Worm (Caenorhabditis elegans): ENCODE results near the gene C29F7.1.
A peak's percentile ranks its signal among the peaks of the same experiment; 100 is the strongest.

The C29F7.1 gene

DNA sequence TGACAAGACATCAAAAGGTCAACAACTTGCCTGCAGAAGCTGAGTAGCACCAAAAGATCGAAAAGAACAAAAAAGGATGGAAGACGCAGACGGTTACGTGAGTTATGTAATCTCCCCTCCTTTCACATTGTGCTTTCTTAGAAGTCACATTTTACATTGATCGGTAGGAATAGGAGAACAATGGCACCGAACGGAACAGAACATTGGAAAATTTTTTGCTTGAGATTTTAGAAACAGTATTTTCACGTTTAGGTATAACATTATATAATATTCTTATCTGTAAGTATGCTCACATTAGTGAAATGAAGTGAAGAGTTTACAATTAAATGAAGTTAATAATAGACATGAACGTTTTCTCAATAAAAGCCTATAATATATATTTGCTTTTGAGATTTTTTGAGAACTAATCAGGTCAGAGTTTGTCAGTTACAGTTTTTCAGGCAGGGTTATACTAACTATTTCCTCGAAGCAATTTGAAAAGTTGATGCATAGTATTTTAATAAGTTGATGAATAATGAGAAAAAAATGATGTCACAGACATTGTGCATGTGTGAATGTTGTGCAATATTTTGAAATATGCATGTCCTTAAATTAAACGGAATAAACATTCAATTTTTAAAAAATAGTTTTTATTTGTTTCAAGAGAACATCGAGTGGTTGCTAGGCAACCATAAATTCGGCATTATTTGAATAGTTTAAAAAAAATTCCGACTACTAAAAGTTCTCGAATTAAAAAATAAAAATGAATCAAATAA, 28.6 kb upstream of the C29F7.1 start:
- TF ChIP-seq med-1 (GFP tag; optimal IDR thresholded peaks at IDR 0.05; ENCODE audit: insufficient read depth) (no peak), ztf-23 (GFP tag; IDR thresholded peaks at IDR 0.05) (no peak), klf-2 (GFP tag; conservative IDR thresholded peaks at IDR 0.05) (no peak), cog-1 (tag; optimal IDR thresholded peaks at IDR 0.05) (no peak), T22C8.4 (GFP tag; IDR thresholded peaks at IDR 0.05) (no peak), ztf-29 (GFP tag; IDR thresholded peaks at IDR 0.05) (no peak), tab-1 (GFP tag; IDR thresholded peaks at IDR 0.05) (no peak), ref-1 (GFP tag; conservative IDR thresholded peaks at IDR 0.05) (no peak), flt-1 (GFP tag; IDR thresholded peaks at IDR 0.05) (no peak)

- TF ChIP-seq ref-1 (GFP tag; conservative IDR thresholded peaks at IDR 0.05) = no peak
- TF ChIP-seq flt-1 (GFP tag; IDR thresholded peaks at IDR 0.05) = no peak
- TF ChIP-seq T22C8.4 (GFP tag; IDR thresholded peaks at IDR 0.05) = no peak
- no peak for TF ChIP-seq tab-1 (GFP tag; IDR thresholded peaks at IDR 0.05)
- no peak for TF ChIP-seq cog-1 (tag; optimal IDR thresholded peaks at IDR 0.05)
- no peak for TF ChIP-seq ztf-23 (GFP tag; IDR thresholded peaks at IDR 0.05)
- TF ChIP-seq ztf-29 (GFP tag; IDR thresholded peaks at IDR 0.05) = no peak
- no peak for TF ChIP-seq klf-2 (GFP tag; conservative IDR thresholded peaks at IDR 0.05)
- TF ChIP-seq med-1 (GFP tag; optimal IDR thresholded peaks at IDR 0.05; ENCODE audit: insufficient read depth) = no peak
Observed at ce11 chrX:13383273-13383672, 26.5 kb upstream of the C29F7.1 start.

- no peak for TF ChIP-seq tab-1 (GFP tag; IDR thresholded peaks at IDR 0.05)
- TF ChIP-seq ztf-23 (GFP tag; IDR thresholded peaks at IDR 0.05) = no peak
- TF ChIP-seq flt-1 (GFP tag; IDR thresholded peaks at IDR 0.05) = no peak
- TF ChIP-seq cog-1 (tag; optimal IDR thresholded peaks at IDR 0.05) = no peak
- no peak for TF ChIP-seq klf-2 (GFP tag; conservative IDR thresholded peaks at IDR 0.05)
- TF ChIP-seq ref-1 (GFP tag; conservative IDR thresholded peaks at IDR 0.05) = no peak
- TF ChIP-seq T22C8.4 (GFP tag; IDR thresholded peaks at IDR 0.05) = no peak
- TF ChIP-seq ztf-29 (GFP tag; IDR thresholded peaks at IDR 0.05) = no peak
- no peak for TF ChIP-seq med-1 (GFP tag; optimal IDR thresholded peaks at IDR 0.05; ENCODE audit: insufficient read depth)
Observed at ce11 chrX:13384743-13385142, 25.0 kb upstream of the C29F7.1 start.

DNA sequence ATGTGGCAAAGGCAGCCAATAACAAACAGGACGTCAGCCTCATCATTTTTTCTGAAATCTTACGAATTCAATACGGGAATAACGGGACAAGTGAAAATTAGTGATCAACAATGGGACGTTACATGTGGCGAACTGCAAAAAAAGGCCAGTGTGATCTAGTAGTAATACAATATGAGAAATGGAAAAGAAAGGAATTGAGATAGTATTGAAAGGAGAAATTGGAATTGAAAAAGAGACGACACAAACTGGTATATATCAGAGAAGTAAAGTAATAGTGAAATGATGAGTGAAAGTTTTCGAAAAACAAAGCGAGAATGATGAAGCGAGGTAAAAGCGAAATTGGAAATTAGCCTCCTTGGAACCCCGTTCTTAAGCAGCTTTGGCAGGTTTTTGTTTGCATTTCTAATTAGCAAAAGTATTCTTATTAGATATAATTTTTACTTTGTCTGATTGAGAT, 22.2 kb upstream of the C29F7.1 start, which contains the start of gene C49F8.3:
C49F8.3 (minus strand) TSS at position 51 of the 457 bp plus-strand sequence.
- TF ChIP-seq ztf-23 (GFP tag; IDR thresholded peaks at IDR 0.05) (no peak), ztf-29 (GFP tag; IDR thresholded peaks at IDR 0.05) (no peak), klf-2 (GFP tag; conservative IDR thresholded peaks at IDR 0.05) (no peak), tab-1 (GFP tag; IDR thresholded peaks at IDR 0.05) (no peak), T22C8.4 (GFP tag; IDR thresholded peaks at IDR 0.05) (no peak), flt-1 (GFP tag; IDR thresholded peaks at IDR 0.05) (no peak)

- no peak for TF ChIP-seq cog-1 (tag; optimal IDR thresholded peaks at IDR 0.05)
- no peak for TF ChIP-seq ztf-23 (GFP tag; IDR thresholded peaks at IDR 0.05)
- TF ChIP-seq ref-1 (GFP tag; conservative IDR thresholded peaks at IDR 0.05) = no peak
- no peak for TF ChIP-seq klf-2 (GFP tag; conservative IDR thresholded peaks at IDR 0.05)
- TF ChIP-seq flt-1 (GFP tag; IDR thresholded peaks at IDR 0.05) = no peak
- TF ChIP-seq T22C8.4 (GFP tag; IDR thresholded peaks at IDR 0.05) = no peak
- no peak for TF ChIP-seq med-1 (GFP tag; optimal IDR thresholded peaks at IDR 0.05; ENCODE audit: insufficient read depth)
- TF ChIP-seq tab-1 (GFP tag; IDR thresholded peaks at IDR 0.05) = no peak
- no peak for TF ChIP-seq ztf-29 (GFP tag; IDR thresholded peaks at IDR 0.05)
Observed at ce11 chrX:13388829-13389228, 20.9 kb upstream of the C29F7.1 start.

DNA sequence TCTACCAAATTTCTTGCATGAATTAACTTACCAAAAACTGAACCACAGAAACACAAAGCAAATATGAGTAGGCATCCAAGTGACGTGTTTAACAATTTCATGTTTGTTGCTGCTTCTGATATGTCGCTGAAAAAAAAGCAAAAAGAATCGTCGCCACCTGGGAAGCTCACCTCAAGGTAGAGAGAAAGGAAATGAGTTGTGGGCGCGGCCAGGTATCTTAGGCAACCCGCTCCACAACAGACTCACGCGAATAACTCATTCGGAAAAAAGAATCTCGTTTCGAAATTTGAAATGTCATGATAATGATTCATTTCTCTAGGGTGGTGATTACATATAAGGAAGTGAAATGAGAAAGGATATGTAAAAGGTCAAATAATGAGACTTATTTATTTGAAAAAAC, 14.8 kb upstream of the C29F7.1 start, which contains the start of gene irld-2:
irld-2 (minus strand) TSS at position 101 of the 400 bp plus-strand sequence.
- TF ChIP-seq tab-1 (GFP tag; IDR thresholded peaks at IDR 0.05) = no peak
- no peak for TF ChIP-seq ref-1 (GFP tag; conservative IDR thresholded peaks at IDR 0.05)
- no peak for TF ChIP-seq T22C8.4 (GFP tag; IDR thresholded peaks at IDR 0.05)
- TF ChIP-seq ztf-23 (GFP tag; IDR thresholded peaks at IDR 0.05) = no peak
- no peak for TF ChIP-seq klf-2 (GFP tag; conservative IDR thresholded peaks at IDR 0.05)
- no peak for TF ChIP-seq med-1 (GFP tag; optimal IDR thresholded peaks at IDR 0.05; ENCODE audit: insufficient read depth)
- no peak for TF ChIP-seq cog-1 (tag; optimal IDR thresholded peaks at IDR 0.05)
- TF ChIP-seq ztf-29 (GFP tag; IDR thresholded peaks at IDR 0.05) = no peak
- TF ChIP-seq flt-1 (GFP tag; IDR thresholded peaks at IDR 0.05) = no peak

ce11 chrX:13396550-13397023, 13.1 kb upstream of the C29F7.1 start, which contains the start of gene F02C12.3:
TSS of gene F02C12.3 (plus strand) at chrX:13396973.
- peak; percentile 44 for TF ChIP-seq cog-1 (tag; optimal IDR thresholded peaks at IDR 0.05)
- no peak for TF ChIP-seq klf-2 (GFP tag; conservative IDR thresholded peaks at IDR 0.05)

DNA sequence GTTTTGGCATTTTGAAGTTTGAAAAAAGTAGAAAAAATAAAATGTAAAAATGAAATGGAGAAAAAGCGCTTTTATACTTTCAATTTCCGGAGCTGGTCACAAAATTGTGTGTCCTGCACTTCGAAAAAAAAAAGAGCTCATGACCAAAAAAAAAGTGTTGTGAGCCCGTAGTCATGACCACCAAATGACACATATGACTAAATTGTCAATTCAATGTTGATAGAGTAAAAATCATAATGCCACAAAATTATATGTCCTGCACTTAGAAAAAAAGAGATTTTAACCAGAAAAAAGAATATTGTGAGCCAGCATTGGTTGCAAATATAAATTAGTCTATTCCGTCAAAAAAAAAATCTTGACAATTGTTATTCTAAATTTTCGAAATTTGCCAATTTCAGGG, 10.5 kb upstream of the C29F7.1 start, which contains the start of gene F02C12.2:
F02C12.2 (minus strand) TSS at position 101 of the 400 bp plus-strand sequence.
- TF ChIP-seq klf-2 (GFP tag; conservative IDR thresholded peaks at IDR 0.05) = no peak
- no peak for TF ChIP-seq tab-1 (GFP tag; IDR thresholded peaks at IDR 0.05)
- TF ChIP-seq flt-1 (GFP tag; IDR thresholded peaks at IDR 0.05) = no peak
- no peak for TF ChIP-seq cog-1 (tag; optimal IDR thresholded peaks at IDR 0.05)
- TF ChIP-seq ref-1 (GFP tag; conservative IDR thresholded peaks at IDR 0.05) = no peak
- TF ChIP-seq med-1 (GFP tag; optimal IDR thresholded peaks at IDR 0.05; ENCODE audit: insufficient read depth) = no peak
- TF ChIP-seq ztf-29 (GFP tag; IDR thresholded peaks at IDR 0.05) = no peak
- TF ChIP-seq T22C8.4 (GFP tag; IDR thresholded peaks at IDR 0.05) = no peak
- TF ChIP-seq ztf-23 (GFP tag; IDR thresholded peaks at IDR 0.05) = no peak

DNA sequence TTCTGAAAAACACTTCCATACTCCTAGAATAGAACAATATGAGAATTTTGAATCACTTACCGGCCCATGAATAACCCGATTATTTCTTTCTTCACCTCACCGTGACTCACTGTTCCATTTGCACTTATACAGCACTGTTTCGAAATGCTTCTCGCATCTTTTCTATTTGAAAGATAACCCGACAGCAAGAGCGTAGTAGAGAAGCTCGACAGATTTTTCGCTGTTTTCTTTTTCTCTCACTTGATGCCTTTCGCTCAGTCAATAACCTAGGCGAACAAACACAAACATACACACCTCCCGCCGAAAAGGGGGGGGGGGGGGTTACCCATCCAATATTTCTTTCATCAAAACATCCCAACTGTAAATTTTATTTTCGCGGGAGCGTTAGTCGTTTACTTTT, 8.4 kb upstream of the C29F7.1 start:
- TF ChIP-seq tab-1 (GFP tag; IDR thresholded peaks at IDR 0.05) (no peak), cog-1 (tag; optimal IDR thresholded peaks at IDR 0.05) (no peak), ztf-29 (GFP tag; IDR thresholded peaks at IDR 0.05) (no peak), ztf-23 (GFP tag; IDR thresholded peaks at IDR 0.05) (no peak), ref-1 (GFP tag; conservative IDR thresholded peaks at IDR 0.05) (no peak), med-1 (GFP tag; optimal IDR thresholded peaks at IDR 0.05; ENCODE audit: insufficient read depth) (no peak), klf-2 (GFP tag; conservative IDR thresholded peaks at IDR 0.05) (no peak), flt-1 (GFP tag; IDR thresholded peaks at IDR 0.05) (no peak), T22C8.4 (GFP tag; IDR thresholded peaks at IDR 0.05) (no peak)
